Worm (Caenorhabditis elegans) whole organism, young adult: ENCODE results near the gene F55A11.11.

ENCODE experiments used
- F57C9.4 ChIP-seq: sonication (generic microtip); optimal IDR thresholded peaks from 2 replicates; lab custom pipeline; 2017; ENCODE audit warnings: mild to moderate bottlenecking, missing genetic modification characterization, missing compliant biosample characterization
- Y53F4B.3 ChIP-seq: fragments of 200-800 bp; sonication (Bioruptor generic); IDR thresholded peaks from 2 replicates; pipeline ENCODE4 v1.3.6; 2022; ENCODE audit warnings: missing genetic modification reagents, missing genetic modification characterization, missing compliant biosample characterization
- Y56A3A.18 ChIP-seq: fragments of 200-800 bp; sonication (Bioruptor generic); IDR thresholded peaks from 2 replicates; pipeline ENCODE4 v1.3.6; 2022; ENCODE audit warnings: missing genetic modification reagents, missing genetic modification characterization, missing compliant biosample characterization
- madf-10 ChIP-seq: sonication (generic microtip); optimal IDR thresholded peaks from 2 replicates; lab custom pipeline; 2016; ENCODE audit warnings: mild to moderate bottlenecking, missing genetic modification characterization, missing compliant biosample characterization
- sptf-2 ChIP-seq: fragments of 200-800 bp; sonication (Bioruptor generic); optimal IDR thresholded peaks from 2 replicates; lab custom pipeline; 2018; ENCODE audit warnings: mild to moderate bottlenecking, missing genetic modification characterization, missing compliant biosample characterization
- unc-62 ChIP-seq: fragments of 150-350 bp; optimal IDR thresholded peaks from 2 replicates; lab custom pipeline; 2014; ENCODE audit warnings: missing biosample characterization, missing genetic modification reagents, missing genetic modification characterization

DNA sequence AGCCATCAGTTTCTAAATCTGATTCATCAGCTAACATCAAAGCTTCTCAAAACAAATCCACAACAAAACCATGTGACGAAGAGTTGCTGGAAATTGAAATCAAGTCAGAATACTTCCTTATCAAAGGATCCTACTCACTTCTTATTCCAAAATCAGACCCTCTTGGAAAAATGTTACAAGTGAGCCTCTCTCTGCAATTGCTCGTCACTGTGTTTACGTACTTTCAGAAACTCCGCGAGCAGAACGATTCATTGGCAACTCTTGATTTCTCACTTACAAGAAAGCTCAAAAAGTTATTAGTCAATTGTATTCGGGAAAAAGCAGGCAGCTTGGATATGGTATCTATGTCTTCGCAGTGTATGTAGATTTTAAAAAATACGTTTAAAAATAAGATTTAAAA lies 31.5 kb upstream of the F55A11.11 start:
- no peak for TF ChIP-seq Y53F4B.3 (GFP tag; lab: Robert Waterston, UW)
- TF ChIP-seq madf-10 = no peak
- no peak for TF ChIP-seq unc-62 (GFP tag; lab: Kevin White, UChicago)
- TF ChIP-seq sptf-2 (GFP tag; lab: Kevin White, UChicago) = no peak
- TF ChIP-seq Y56A3A.18 (GFP tag; lab: Robert Waterston, UW) = no peak
- no peak for TF ChIP-seq F57C9.4 (tag; lab: Kevin White, UChicago)
